Fruit fly (Drosophila melanogaster): ENCODE measurements around the gene CG13282.

- TF ChIP-seq Jra (GFP tag; optimal IDR thresholded peaks at IDR 0.05) (no peak), dl (GFP tag; optimal IDR thresholded peaks at IDR 0.05; ENCODE audit: insufficient read depth in 1 of 2, partially characterized antibody in 2 of 2) (no peak), jim (GFP tag; optimal IDR thresholded peaks at IDR 0.05) (no peak), Rel (GFP tag; optimal IDR thresholded peaks at IDR 0.05) (no peak), Rel (tag; optimal IDR thresholded peaks at IDR 0.05) (no peak), Mio (GFP tag; optimal IDR thresholded peaks at IDR 0.05) (no peak), psq (GFP tag; optimal IDR thresholded peaks at IDR 0.05) (no peak), N (GFP tag; optimal IDR thresholded peaks at IDR 0.05) (no peak), Myc (optimal IDR thresholded peaks at IDR 0.05) (no peak), h (GFP tag; optimal IDR thresholded peaks at IDR 0.05) (no peak), br (GFP tag; optimal IDR thresholded peaks at IDR 0.05) (no peak), dsf (GFP tag; optimal IDR thresholded peaks at IDR 0.05; ENCODE audit: borderline replicate concordance) (no peak)
Measured at dm6 chr2L:16798705-16799104, 35.6 kb downstream of the CG13282 start, which contains the start of gene Ugt37D1.

Data from whole organism, wandering third instar larva.